Worm (Caenorhabditis elegans) whole organism, young adult: ENCODE measurements around the gene clec-135.

Experiments used
- B0035.1 ChIP-seq: sonication (generic microtip); optimal IDR thresholded peaks from 2 replicates; lab custom pipeline; 2016; ENCODE audit warnings: missing genetic modification characterization, mild to moderate bottlenecking, missing compliant biosample characterization, missing genotype, missing genetic modification reagents
- C17E4.6 ChIP-seq: fragments of 200-800 bp; sonication (Bioruptor generic); IDR thresholded peaks from 2 replicates; pipeline ENCODE4 v1.3.6; 2022; ENCODE audit warnings: missing genetic modification reagents, missing genetic modification characterization, missing compliant biosample characterization
- F10E7.11 ChIP-seq: sonication (generic microtip); optimal IDR thresholded peaks from 2 replicates; lab custom pipeline; 2017; ENCODE audit warnings: mild to moderate bottlenecking, missing genetic modification characterization, moderate library complexity, missing compliant biosample characterization
- F23B12.7 ChIP-seq: sonication (generic microtip); optimal IDR thresholded peaks from 2 replicates; lab custom pipeline; 2017; ENCODE audit warnings: missing genetic modification characterization, mild to moderate bottlenecking, missing compliant biosample characterization, antibody characterized with exemption, moderate library complexity; ENCODE audit not compliant: insufficient read depth
- F37B4.10 ChIP-seq: fragments of 200-800 bp; sonication (Bioruptor generic); IDR thresholded peaks from 2 replicates; pipeline ENCODE4 v1.3.6; 2022; ENCODE audit warnings: missing genetic modification characterization, missing compliant biosample characterization
- F49E8.2 ChIP-seq: sonication (generic microtip); optimal IDR thresholded peaks from 3 replicates; lab custom pipeline; 2017; ENCODE audit warnings: missing genetic modification characterization, mild to moderate bottlenecking, missing compliant biosample characterization, antibody characterized with exemption, moderate library complexity; ENCODE audit not compliant: insufficient read depth
- F55B11.4 ChIP-seq: sonication (generic microtip); optimal IDR thresholded peaks from 2 replicates; lab custom pipeline; 2016; ENCODE audit warnings: missing compliant biosample characterization, missing genetic modification characterization, borderline replicate concordance; ENCODE audit not compliant: insufficient read depth
- F57C9.4 ChIP-seq: sonication (generic microtip); optimal IDR thresholded peaks from 2 replicates; lab custom pipeline; 2017; ENCODE audit warnings: mild to moderate bottlenecking, missing genetic modification characterization, missing compliant biosample characterization
- K12H6.12 ChIP-seq: fragments of 200-800 bp; sonication (Bioruptor generic); optimal IDR thresholded peaks from 2 replicates; lab custom pipeline; 2018; ENCODE audit warnings: mild to moderate bottlenecking, missing genetic modification characterization, missing compliant biosample characterization
- T26A5.8 ChIP-seq: sonication (generic microtip); optimal IDR thresholded peaks from 2 replicates; lab custom pipeline; 2016; ENCODE audit warnings: missing genetic modification characterization, missing compliant biosample characterization
- Y56A3A.18 ChIP-seq: fragments of 200-800 bp; sonication (Bioruptor generic); IDR thresholded peaks from 2 replicates; pipeline ENCODE4 v1.3.6; 2022; ENCODE audit warnings: missing genetic modification reagents, missing genetic modification characterization, missing compliant biosample characterization
- Y95B8A.8 ChIP-seq: fragments of 200-800 bp; sonication (Bioruptor generic); IDR thresholded peaks from 2 replicates; pipeline ENCODE4 v1.3.6; 2022; ENCODE audit warnings: missing genetic modification reagents, missing genetic modification characterization, missing compliant biosample characterization
- aptf-3 ChIP-seq: fragments of 200-800 bp; sonication (Bioruptor generic); IDR thresholded peaks from 2 replicates; pipeline ENCODE4 v1.3.6; 2022; ENCODE audit warnings: missing genetic modification characterization, missing compliant biosample characterization
- atf-7 ChIP-seq: sonication (generic microtip); optimal IDR thresholded peaks from 2 replicates; lab custom pipeline; 2017; ENCODE audit warnings: mild to moderate bottlenecking, missing genetic modification characterization, missing compliant biosample characterization
- athp-1 ChIP-seq: sonication (generic microtip); optimal IDR thresholded peaks from 2 replicates; lab custom pipeline; 2017; ENCODE audit warnings: mild to moderate bottlenecking, missing genetic modification characterization, missing compliant biosample characterization
- attf-5 ChIP-seq: fragments of 200-800 bp; sonication (Bioruptor generic); optimal IDR thresholded peaks from 2 replicates; lab custom pipeline; 2018; ENCODE audit warnings: mild to moderate bottlenecking, missing genetic modification characterization, missing compliant biosample characterization
- attf-6 ChIP-seq: fragments of 200-800 bp; sonication (Bioruptor generic); IDR thresholded peaks from 2 replicates; pipeline ENCODE4 v1.3.6; 2022; ENCODE audit warnings: missing genetic modification reagents, missing genetic modification characterization, missing compliant biosample characterization
- bed-1 ChIP-seq: fragments of 200-800 bp; sonication (Bioruptor generic); IDR thresholded peaks from 2 replicates; pipeline ENCODE4 v1.3.6; 2022; ENCODE audit warnings: missing genetic modification reagents, missing genetic modification characterization, missing compliant biosample characterization
- bed-2 ChIP-seq: fragments of 200-800 bp; sonication (Bioruptor generic); IDR thresholded peaks from 2 replicates; pipeline ENCODE4 v1.3.6; 2022; ENCODE audit warnings: missing genetic modification reagents, missing genetic modification characterization, missing compliant biosample characterization
- ceh-27 ChIP-seq: fragments of 200-800 bp; sonication (Bioruptor generic); optimal IDR thresholded peaks from 2 replicates; lab custom pipeline; 2018; ENCODE audit warnings: mild to moderate bottlenecking, missing genetic modification characterization, moderate library complexity, missing compliant biosample characterization
- ceh-58 ChIP-seq: fragments of 200-800 bp; sonication (Bioruptor generic); IDR thresholded peaks from 2 replicates; pipeline ENCODE4 v1.3.6; 2022; ENCODE audit warnings: missing genetic modification characterization, missing compliant biosample characterization
- dpff-1 ChIP-seq: sonication (generic microtip); optimal IDR thresholded peaks from 2 replicates; lab custom pipeline; 2017; ENCODE audit warnings: mild to moderate bottlenecking, missing genetic modification characterization, missing compliant biosample characterization
- efl-1 ChIP-seq: fragments of 150-350 bp; optimal IDR thresholded peaks from 2 replicates; lab custom pipeline; 2014; ENCODE audit warnings: missing biosample characterization, missing genetic modification reagents, missing genetic modification characterization
- gei-17 ChIP-seq: fragments of 200-800 bp; sonication (Bioruptor generic); optimal IDR thresholded peaks from 2 replicates; lab custom pipeline; 2018; ENCODE audit warnings: mild to moderate bottlenecking, missing genetic modification characterization, missing compliant biosample characterization
- him-1 ChIP-seq: sonication (generic microtip); optimal IDR thresholded peaks from 2 replicates; lab custom pipeline; 2016; ENCODE audit warnings: missing genotype, missing genetic modification reagents, missing genetic modification characterization, missing compliant biosample characterization
- hmg-20 ChIP-seq: fragments of 200-800 bp; sonication (Bioruptor generic); IDR thresholded peaks from 2 replicates; pipeline ENCODE4 v1.3.6; 2022; ENCODE audit warnings: missing genetic modification reagents, missing genetic modification characterization, missing compliant biosample characterization
- hsf-1 ChIP-seq: fragments of 200-800 bp; sonication (Bioruptor generic); IDR thresholded peaks from 2 replicates; pipeline ENCODE4 v1.3.6; 2022; ENCODE audit warnings: missing genetic modification reagents, missing genetic modification characterization, missing compliant biosample characterization
- let-526 ChIP-seq: fragments of 200-800 bp; sonication (Bioruptor generic); IDR thresholded peaks from 2 replicates; pipeline ENCODE4 v1.3.6; 2022; ENCODE audit warnings: missing genetic modification reagents, missing genetic modification characterization, missing compliant biosample characterization
- lin-54 ChIP-seq: fragments of 200-800 bp; sonication (Bioruptor generic); optimal IDR thresholded peaks from 2 replicates; lab custom pipeline; 2018; ENCODE audit warnings: mild to moderate bottlenecking, missing genetic modification characterization, missing compliant biosample characterization
- lir-1 ChIP-seq: fragments of 200-800 bp; sonication (Bioruptor generic); conservative IDR thresholded peaks from 2 replicates; pipeline ENCODE4 v1.3.6; 2022; ENCODE audit warnings: missing genetic modification reagents, missing genetic modification characterization, missing compliant biosample characterization
- lsl-1 ChIP-seq: fragments of 200-800 bp; sonication (Bioruptor generic); optimal IDR thresholded peaks from 2 replicates; lab custom pipeline; 2018; ENCODE audit warnings: mild to moderate bottlenecking, missing genetic modification characterization, moderate library complexity, missing compliant biosample characterization
- mxl-1 ChIP-seq: sonication (generic microtip); optimal IDR thresholded peaks from 2 replicates; lab custom pipeline; 2016; ENCODE audit warnings: missing genetic modification characterization, missing compliant biosample characterization
- nfya-1 ChIP-seq: sonication (generic microtip); optimal IDR thresholded peaks from 2 replicates; lab custom pipeline; 2017; ENCODE audit warnings: antibody characterized with exemption, missing compliant biosample characterization, missing genetic modification characterization, borderline replicate concordance; ENCODE audit not compliant: insufficient read depth
- nfya-2 ChIP-seq: fragments of 200-800 bp; sonication (Bioruptor generic); IDR thresholded peaks from 2 replicates; pipeline ENCODE4 v1.3.6; 2022; ENCODE audit warnings: missing genetic modification reagents, missing genetic modification characterization, missing compliant biosample characterization
- nhr-179 ChIP-seq: sonication (generic microtip); optimal IDR thresholded peaks from 2 replicates; lab custom pipeline; 2016; ENCODE audit warnings: mild to moderate bottlenecking, missing genetic modification characterization, missing compliant biosample characterization
- nhr-27 ChIP-seq: fragments of 200-800 bp; sonication (Bioruptor generic); optimal IDR thresholded peaks from 2 replicates; lab custom pipeline; 2018; ENCODE audit warnings: mild to moderate bottlenecking, missing genetic modification characterization, moderate library complexity, missing compliant biosample characterization
- nhr-80 ChIP-seq: sonication (generic microtip); optimal IDR thresholded peaks from 2 replicates; lab custom pipeline; 2016; ENCODE audit warnings: missing genetic modification characterization, missing compliant biosample characterization
- nhr-90 ChIP-seq: sonication (generic microtip); optimal IDR thresholded peaks from 2 replicates; lab custom pipeline; 2016; ENCODE audit warnings: missing genotype, mild to moderate bottlenecking, missing genetic modification characterization, missing compliant biosample characterization
- pha-4 ChIP-seq: fragments of 150-350 bp; sonication (generic microtip); optimal IDR thresholded peaks from 2 replicates; lab custom pipeline; 2014; ENCODE audit warnings: missing biosample characterization, missing genetic modification reagents, missing genetic modification characterization
- rcor-1 ChIP-seq: fragments of 200-800 bp; sonication (Bioruptor generic); IDR thresholded peaks from 2 replicates; pipeline ENCODE4 v1.3.6; 2022; ENCODE audit warnings: missing genetic modification reagents, missing genetic modification characterization, missing compliant biosample characterization
- repo-1 ChIP-seq: sonication (generic microtip); optimal IDR thresholded peaks from 2 replicates; lab custom pipeline; 2017; ENCODE audit warnings: mild to moderate bottlenecking, missing genetic modification characterization, missing compliant biosample characterization
- snpc-1.1 ChIP-seq: sonication (generic microtip); optimal IDR thresholded peaks from 2 replicates; lab custom pipeline; 2017; ENCODE audit warnings: missing genetic modification characterization, mild to moderate bottlenecking, missing compliant biosample characterization, antibody characterized with exemption, moderate library complexity, missing genotype, missing genetic modification reagents; ENCODE audit not compliant: insufficient read depth
- tbp1 ChIP-seq: fragments of 200-800 bp; sonication (Bioruptor generic); optimal IDR thresholded peaks from 2 replicates; lab custom pipeline; 2018; ENCODE audit warnings: mild to moderate bottlenecking, missing genetic modification characterization, missing compliant biosample characterization
- tbx-9 ChIP-seq: sonication (generic microtip); optimal IDR thresholded peaks from 2 replicates; lab custom pipeline; 2016; ENCODE audit warnings: borderline replicate concordance, missing genetic modification characterization, inconsistent platforms, missing compliant biosample characterization
- tlf-1 ChIP-seq: fragments of 200-800 bp; sonication (Bioruptor generic); optimal IDR thresholded peaks from 2 replicates; lab custom pipeline; 2018; ENCODE audit warnings: mild to moderate bottlenecking, missing genetic modification characterization, missing compliant biosample characterization

clec-135 gene

ce11 chrII:4299227-4299703, 40.7 kb upstream of the clec-135 start, which contains the start of gene sco-1 (continued):
- TF ChIP-seq lir-1 (GFP tag; lab: Robert Waterston, UW) (peak; percentile 89), ceh-27 (peak; percentile 98), hsf-1 (GFP tag; lab: Robert Waterston, UW) (peak; percentile 61; the same call in 1 of the 2 replicates), repo-1 (tag; lab: Kevin White, UChicago) (peak; percentile 39), lin-54 (GFP tag; lab: Kevin White, UChicago) (peak; percentile 80), F37B4.10 (GFP tag; lab: Robert Waterston, UW) (no peak), Y95B8A.8 (GFP tag; lab: Robert Waterston, UW) (peak; percentile 85), tlf-1 (peak; percentile 81), F57C9.4 (tag; lab: Kevin White, UChicago) (no peak), gei-17 (GFP tag; lab: Kevin White, UChicago) (peak; percentile 56), aptf-3 (GFP tag; lab: Robert Waterston, UW) (no peak), athp-1 (tag; lab: Kevin White, UChicago) (peak; percentile 91), K12H6.12 (tag; lab: Kevin White, UChicago) (peak; percentile 83), rcor-1 (GFP tag; lab: Robert Waterston, UW) (peak; percentile 91), nhr-179 (tag; lab: Kevin White, UChicago) (no peak), mxl-1 (tag; lab: Kevin White, UChicago) (no peak), snpc-1.1 (tag; lab: Kevin White, UChicago) (peak; percentile 22), Y56A3A.18 (0 out of 2 replicates have a peak, but pooled peaks have one; percentile 79), tbp1 (GFP tag; lab: Kevin White, UChicago) (peak; percentile 71), nfya-1 (tag; lab: Kevin White, UChicago) (no peak), bed-1 (GFP tag; lab: Robert Waterston, UW) (no peak), pha-4 (tag; lab: Kevin White, UChicago) (peak; percentile 96), B0035.1 (tag; lab: Kevin White, UChicago) (no peak), T26A5.8 (tag; lab: Kevin White, UChicago) (no peak), ceh-58 (GFP tag; lab: Robert Waterston, UW) (no peak), efl-1 (GFP tag; lab: Kevin White, UChicago) (peak; percentile 59), attf-5 (GFP tag; lab: Kevin White, UChicago) (peak; percentile 89), atf-7 (tag; lab: Kevin White, UChicago) (peak; percentile 78), dpff-1 (tag; lab: Kevin White, UChicago) (no peak), F23B12.7 (tag; lab: Kevin White, UChicago) (peak; percentile 72), bed-2 (GFP tag; lab: Robert Waterston, UW) (peak; percentile 95), nhr-27 (tag; lab: Kevin White, UChicago) (no peak), F49E8.2 (tag; lab: Kevin White, UChicago) (peak; percentile 1), let-526 (peak; percentile 88), nhr-80 (tag; lab: Kevin White, UChicago) (peak; percentile 29), hmg-20 (GFP tag; lab: Robert Waterston, UW) (peak; percentile 87), F55B11.4 (tag; lab: Kevin White, UChicago) (no peak), him-1 (tag; lab: Kevin White, UChicago) (peak; percentile 13), C17E4.6 (0 out of 2 replicates have a peak, but pooled peaks have one; percentile 58), nfya-2 (GFP tag; lab: Robert Waterston, UW) (no peak), F10E7.11 (no peak), lsl-1 (peak; percentile 79), tbx-9 (tag; lab: Kevin White, UChicago) (no peak), nhr-90 (tag; lab: Kevin White, UChicago) (no peak), attf-6 (GFP tag; lab: Robert Waterston, UW) (no peak)
